Worm (Caenorhabditis elegans) whole organism, midembryonic: ENCODE results near the gene ttr-17.

ENCODE experiments used
- T22C8.4 ChIP-seq: fragments of 200-800 bp; sonication (Bioruptor generic); IDR thresholded peaks from 2 replicates; pipeline ENCODE4 v1.3.6; 2022; ENCODE audit warnings: missing genetic modification characterization, missing compliant biosample characterization
- flt-1 ChIP-seq: fragments of 200-800 bp; sonication (Bioruptor generic); IDR thresholded peaks from 2 replicates; pipeline ENCODE4 v1.3.6; 2022; ENCODE audit warnings: missing genetic modification characterization, missing compliant biosample characterization
- klf-2 ChIP-seq: fragments of 200-800 bp; sonication (Bioruptor generic); conservative IDR thresholded peaks from 2 replicates; pipeline ENCODE4 v1.3.6; 2022; ENCODE audit warnings: missing genetic modification reagents, missing genetic modification characterization, missing compliant biosample characterization
- ref-1 ChIP-seq: fragments of 200-800 bp; sonication (Bioruptor generic); conservative IDR thresholded peaks from 2 replicates; pipeline ENCODE4 v1.3.6; 2022; ENCODE audit warnings: missing genetic modification reagents, missing genetic modification characterization, missing compliant biosample characterization

- TF ChIP-seq flt-1 (GFP tag; lab: Robert Waterston, UW) (no peak), klf-2 (GFP tag; lab: Robert Waterston, UW) (no peak), ref-1 (GFP tag; lab: Robert Waterston, UW) (no peak), T22C8.4 (GFP tag; lab: Robert Waterston, UW) (no peak)
These were observed 30.6 kb downstream of the ttr-17 start, which contains the start of gene fkb-1 for ce11 chrIV:11036222-11036621.
